Fruit fly (Drosophila melanogaster) whole organism, embryonic: ENCODE results near the gene Nf-YA.
A peak's percentile ranks its signal among the peaks of the same experiment; 100 is the strongest.

Experiments used
- Bgb ChIP-seq: fragments of 200-800 bp; sonication (Bioruptor generic); IDR thresholded peaks from 2 replicates; pipeline ENCODE4 v1.3.6; 2022; ENCODE audit warnings: missing biosample characterization, missing genetic modification characterization; ENCODE audit not compliant: partially characterized antibody
- CG10209 ChIP-seq: fragments of 200-800 bp; sonication (Bioruptor generic); optimal IDR thresholded peaks from 3 replicates; lab custom pipeline; 2017; ENCODE audit warnings: missing biosample characterization, mild to moderate bottlenecking, missing genetic modification characterization, missing genetic modification reagents
- CG10431 ChIP-seq: fragments of 200-800 bp; sonication (Bioruptor generic); optimal IDR thresholded peaks from 3 replicates; lab custom pipeline; 2018; ENCODE audit warnings: missing biosample characterization, mild to moderate bottlenecking, missing genetic modification characterization
- CG10979 ChIP-seq: fragments of 200-800 bp; sonication (Bioruptor generic); optimal IDR thresholded peaks from 2 replicates; lab custom pipeline; 2018; ENCODE audit warnings: missing biosample characterization, mild to moderate bottlenecking, missing genetic modification characterization, moderate library complexity
- CG17912 ChIP-seq: fragments of 200-800 bp; sonication (Bioruptor generic); optimal IDR thresholded peaks from 2 replicates; lab custom pipeline; 2018; ENCODE audit warnings: missing biosample characterization, mild to moderate bottlenecking, missing genetic modification characterization
- CG18476 ChIP-seq: fragments of 200-800 bp; sonication (Bioruptor generic); optimal IDR thresholded peaks from 2 replicates; lab custom pipeline; 2016; ENCODE audit warnings: missing biosample characterization, mild to moderate bottlenecking, missing genetic modification characterization
- CG2120 ChIP-seq: fragments of 200-800 bp; sonication (Bioruptor generic); optimal IDR thresholded peaks from 3 replicates; lab custom pipeline; 2016; ENCODE audit warnings: missing biosample characterization, missing genetic modification characterization
- CG30403 ChIP-seq: fragments of 200-800 bp; sonication (Bioruptor generic); optimal IDR thresholded peaks from 3 replicates; lab custom pipeline; 2016; ENCODE audit warnings: missing biosample characterization, missing genetic modification characterization
- CG32767 ChIP-seq: fragments of 200-800 bp; sonication (Bioruptor generic); IDR thresholded peaks from 2 replicates; pipeline ENCODE4 v1.3.6; 2022; ENCODE audit warnings: missing biosample characterization, missing genetic modification characterization
- CG34224 ChIP-seq: fragments of 200-800 bp; sonication (Bioruptor generic); IDR thresholded peaks from 3 replicates; pipeline ENCODE4 v1.3.6; 2022; ENCODE audit warnings: missing biosample characterization, missing genetic modification characterization; ENCODE audit not compliant: partially characterized antibody
- CG34376 ChIP-seq: fragments of 200-800 bp; sonication (Bioruptor generic); optimal IDR thresholded peaks from 2 replicates; lab custom pipeline; 2018; ENCODE audit warnings: missing biosample characterization, mild to moderate bottlenecking, missing genetic modification characterization
- CG3847 ChIP-seq: fragments of 200-800 bp; sonication (Bioruptor generic); IDR thresholded peaks from 2 replicates; pipeline ENCODE4 v1.3.6; 2022; ENCODE audit warnings: missing biosample characterization, missing genetic modification characterization
- CG6175 ChIP-seq: fragments of 200-800 bp; sonication (Bioruptor generic); IDR thresholded peaks from 3 replicates; pipeline ENCODE4 v1.3.6; 2022; ENCODE audit warnings: missing biosample characterization, missing genetic modification characterization
- CG6813 ChIP-seq: fragments of 200-800 bp; sonication (Bioruptor generic); optimal IDR thresholded peaks from 2 replicates; lab custom pipeline; 2017; ENCODE audit warnings: missing biosample characterization, missing genetic modification characterization, mild to moderate bottlenecking, moderate library complexity, missing genetic modification reagents
- CG7963 ChIP-seq: fragments of 200-800 bp; sonication (Bioruptor generic); IDR thresholded peaks from 3 replicates; pipeline ENCODE4 v1.3.6; 2022; ENCODE audit warnings: missing biosample characterization, missing genetic modification characterization; ENCODE audit not compliant: partially characterized antibody
- CG8089 ChIP-seq: fragments of 200-800 bp; sonication (Bioruptor generic); optimal IDR thresholded peaks from 3 replicates; lab custom pipeline; 2016; ENCODE audit warnings: missing biosample characterization, missing genetic modification characterization
- CG8944 ChIP-seq: fragments of 200-800 bp; sonication (Bioruptor generic); optimal IDR thresholded peaks from 3 replicates; lab custom pipeline; 2016; ENCODE audit warnings: missing biosample characterization, missing genetic modification characterization
- CG9437 ChIP-seq: fragments of 200-800 bp; sonication (Bioruptor generic); optimal IDR thresholded peaks from 2 replicates; lab custom pipeline; 2018; ENCODE audit warnings: missing biosample characterization, mild to moderate bottlenecking, missing genetic modification characterization
- CG9727 ChIP-seq: fragments of 200-800 bp; sonication (Bioruptor generic); optimal IDR thresholded peaks from 3 replicates; lab custom pipeline; 2017; ENCODE audit warnings: missing biosample characterization, mild to moderate bottlenecking, missing genetic modification characterization
- CrebB ChIP-seq: fragments of 200-800 bp; sonication (Bioruptor generic); optimal IDR thresholded peaks from 3 replicates; lab custom pipeline; 2018; ENCODE audit warnings: missing biosample characterization, mild to moderate bottlenecking, missing genetic modification characterization
- Dad ChIP-seq: fragments of 200-800 bp; sonication (Bioruptor generic); optimal IDR thresholded peaks from 3 replicates; lab custom pipeline; 2016; ENCODE audit warnings: missing biosample characterization, missing genetic modification characterization
- Fer1 ChIP-seq: fragments of 200-800 bp; sonication (Bioruptor generic); optimal IDR thresholded peaks from 2 replicates; lab custom pipeline; 2017; ENCODE audit warnings: missing biosample characterization, mild to moderate bottlenecking, missing genetic modification characterization
- Hsf ChIP-seq: fragments of 200-800 bp; sonication (Bioruptor generic); optimal IDR thresholded peaks from 3 replicates; lab custom pipeline; 2016; ENCODE audit warnings: missing biosample characterization, missing genetic modification characterization
- Lhr ChIP-seq: fragments of 200-800 bp; sonication (Bioruptor generic); optimal IDR thresholded peaks from 3 replicates; lab custom pipeline; 2017; ENCODE audit warnings: mild to moderate bottlenecking, missing biosample characterization, missing genetic modification reagents, missing genetic modification characterization
- Meics ChIP-seq: fragments of 200-800 bp; sonication (Bioruptor generic); optimal IDR thresholded peaks from 2 replicates; lab custom pipeline; 2017; ENCODE audit warnings: missing biosample characterization, mild to moderate bottlenecking, missing genetic modification characterization
- NFAT ChIP-seq: fragments of 200-800 bp; sonication (Bioruptor generic); IDR thresholded peaks from 2 replicates; pipeline ENCODE4 v1.3.6; 2022; ENCODE audit warnings: missing biosample characterization, missing genetic modification characterization
- Nf-YB ChIP-seq: fragments of 200-800 bp; sonication (Bioruptor generic); optimal IDR thresholded peaks from 3 replicates; lab custom pipeline; 2019; ENCODE audit warnings: missing biosample characterization, mild to moderate bottlenecking, missing genetic modification characterization, moderate library complexity
- Sin3A ChIP-seq: fragments of >200 bp; optimal IDR thresholded peaks from 2 replicates; lab custom pipeline; 2018
- Usf ChIP-seq: fragments of 200-800 bp; sonication (Bioruptor generic); optimal IDR thresholded peaks from 2 replicates; lab custom pipeline; 2017; ENCODE audit warnings: missing genotype, missing biosample characterization, missing genetic modification characterization
- Xbp1 ChIP-seq: fragments of 200-800 bp; sonication (Bioruptor generic); optimal IDR thresholded peaks from 3 replicates; lab custom pipeline; 2016; ENCODE audit warnings: missing biosample characterization, mild to moderate bottlenecking, missing genetic modification characterization
- ato ChIP-seq: fragments of 200-800 bp; sonication (Bioruptor generic); IDR thresholded peaks from 2 replicates; pipeline ENCODE4 v1.3.6; 2022; ENCODE audit warnings: missing biosample characterization, missing genetic modification characterization; ENCODE audit not compliant: partially characterized antibody
- cad ChIP-seq: fragments of >200 bp; optimal IDR thresholded peaks from 2 replicates; lab custom pipeline; 2017; ENCODE audit warnings: missing biosample characterization, missing genetic modification characterization
- caup ChIP-seq: fragments of 200-800 bp; sonication (Bioruptor generic); optimal IDR thresholded peaks from 3 replicates; lab custom pipeline; 2017; ENCODE audit warnings: missing biosample characterization, mild to moderate bottlenecking, missing genetic modification characterization, moderate library complexity; ENCODE audit not compliant: severe bottlenecking
- cwo ChIP-seq: fragments of 200-800 bp; sonication (Bioruptor generic); optimal IDR thresholded peaks from 3 replicates; lab custom pipeline; 2017; ENCODE audit warnings: missing biosample characterization, missing genetic modification characterization, mild to moderate bottlenecking, moderate library complexity, missing genetic modification reagents
- dan ChIP-seq: fragments of 200-800 bp; sonication (Bioruptor generic); IDR thresholded peaks from 2 replicates; pipeline ENCODE4 v1.3.6; 2022; ENCODE audit warnings: missing biosample characterization, missing genetic modification characterization
- emc ChIP-seq: fragments of 200-800 bp; sonication (Bioruptor generic); optimal IDR thresholded peaks from 2 replicates; lab custom pipeline; 2016; ENCODE audit warnings: missing biosample characterization, missing genetic modification characterization
- esg ChIP-seq: fragments of 200-800 bp; sonication (Bioruptor generic); conservative IDR thresholded peaks from 2 replicates; pipeline ENCODE4 v1.3.6; 2022; ENCODE audit warnings: missing biosample characterization, missing genetic modification characterization
- gcm ChIP-seq: fragments of 200-800 bp; sonication (Bioruptor generic); optimal IDR thresholded peaks from 2 replicates; lab custom pipeline; 2019; ENCODE audit warnings: missing biosample characterization, mild to moderate bottlenecking, missing genetic modification characterization, moderate library complexity
- ham ChIP-seq: fragments of 200-800 bp; sonication (Bioruptor generic); IDR thresholded peaks from 2 replicates; pipeline ENCODE4 v1.3.6; 2022; ENCODE audit warnings: missing biosample characterization, missing genetic modification characterization
- jing ChIP-seq: fragments of 200-800 bp; sonication (Bioruptor generic); optimal IDR thresholded peaks from 2 replicates; lab custom pipeline; 2018; ENCODE audit warnings: missing biosample characterization, mild to moderate bottlenecking, missing genetic modification characterization
- knrl ChIP-seq: fragments of 200-800 bp; sonication (Bioruptor generic); IDR thresholded peaks from 3 replicates; pipeline ENCODE4 v1.3.6; 2022; ENCODE audit warnings: missing biosample characterization, missing genetic modification characterization; ENCODE audit not compliant: partially characterized antibody
- otp ChIP-seq: fragments of 200-800 bp; sonication (Bioruptor generic); IDR thresholded peaks from 3 replicates; pipeline ENCODE4, ENCODE4 v1.3.6; 2022; ENCODE audit warnings: missing biosample characterization, missing genetic modification characterization
- pita ChIP-seq: fragments of 200-800 bp; sonication (Bioruptor generic); optimal IDR thresholded peaks from 2 replicates; lab custom pipeline; 2017; ENCODE audit warnings: missing biosample characterization, mild to moderate bottlenecking, missing genetic modification characterization
- pzg ChIP-seq: fragments of 200-800 bp; sonication (Bioruptor generic); optimal IDR thresholded peaks from 3 replicates; lab custom pipeline; 2018; ENCODE audit warnings: missing biosample characterization, mild to moderate bottlenecking, missing genetic modification characterization, moderate library complexity
- ro ChIP-seq: fragments of 200-800 bp; sonication (Bioruptor generic); IDR thresholded peaks from 2 replicates; pipeline ENCODE4 v1.3.6; 2022; ENCODE audit warnings: missing biosample characterization, missing genetic modification characterization
- row ChIP-seq: fragments of 200-800 bp; sonication (Bioruptor generic); IDR thresholded peaks from 3 replicates; pipeline ENCODE4 v1.3.6; 2022; ENCODE audit warnings: missing biosample characterization, missing genetic modification characterization
- sima ChIP-seq: fragments of 200-800 bp; sonication (Bioruptor generic); optimal IDR thresholded peaks from 2 replicates; lab custom pipeline; 2016; ENCODE audit warnings: missing biosample characterization, missing genetic modification characterization
- so ChIP-seq: fragments of 200-800 bp; sonication (Bioruptor generic); IDR thresholded peaks from 3 replicates; pipeline ENCODE4 v1.3.6; 2022; ENCODE audit warnings: missing biosample characterization, missing genetic modification characterization
- wor ChIP-seq: fragments of 200-800 bp; sonication (Bioruptor generic); IDR thresholded peaks from 2 replicates; pipeline ENCODE4 v1.3.6; 2022; ENCODE audit warnings: missing biosample characterization, missing genetic modification characterization
- zf30C ChIP-seq: fragments of 200-800 bp; sonication (Bioruptor generic); optimal IDR thresholded peaks from 3 replicates; lab custom pipeline; 2018; ENCODE audit warnings: missing biosample characterization, mild to moderate bottlenecking, missing genetic modification characterization

Gene Nf-YA

DNA sequence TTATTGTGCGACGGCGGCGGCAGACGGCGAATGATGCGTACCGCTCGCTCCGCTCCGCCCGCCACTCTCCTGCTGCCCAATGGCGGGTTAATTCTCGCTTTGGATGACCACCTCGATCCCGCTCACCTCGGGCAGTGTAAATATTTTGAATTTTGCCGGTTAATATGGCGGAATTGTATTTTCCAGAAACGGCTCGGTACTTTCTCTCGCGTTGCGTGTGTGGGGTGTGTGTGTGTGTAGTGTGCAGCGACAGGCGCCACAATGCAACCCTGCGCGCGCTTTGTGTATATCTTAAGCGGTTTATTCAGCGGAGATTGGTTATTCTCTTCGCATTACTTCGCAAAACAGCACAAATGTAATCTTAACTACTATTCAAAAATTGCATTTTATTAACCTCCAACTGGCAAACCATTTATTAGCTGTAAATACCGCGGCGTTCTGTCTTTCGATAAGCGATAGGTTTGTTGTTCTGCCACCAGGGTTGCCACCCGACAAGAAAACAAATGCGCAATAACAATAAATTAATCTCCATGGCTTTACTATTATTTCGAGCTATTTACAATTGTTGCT lies 13.8 kb upstream of the Nf-YA start, which contains the start of the genes phol and CG3552 (continued):
- TF ChIP-seq CG30403 (peak; percentile 8), Bgb (GFP tag; lab: Robert Waterston, UW) (peak; percentile 30; the same call in 1 of the 2 replicates), gcm (GFP tag; lab: Kevin White, UChicago) (no peak), Usf (GFP tag; lab: Kevin White, UChicago) (no peak), cad (GFP tag; lab: Kevin White, UChicago) (no peak), ro (GFP tag; lab: Robert Waterston, UW) (no peak), sima (GFP tag; lab: Kevin White, UChicago) (no peak), Dad (no peak), Fer1 (GFP tag; lab: Kevin White, UChicago) (no peak), CG7963 (GFP tag; lab: Robert Waterston, UW) (no peak), wor (no peak), emc (GFP tag; lab: Kevin White, UChicago) (no peak), Xbp1 (GFP tag; lab: Kevin White, UChicago) (no peak), knrl (GFP tag; lab: Robert Waterston, UW) (0 out of 3 replicates have a peak, but pooled peaks have one; percentile 37), CG8944 (no peak), jing (GFP tag; lab: Kevin White, UChicago) (no peak), otp (GFP tag; lab: Robert Waterston, UW) (no peak), Hsf (GFP tag; lab: Kevin White, UChicago) (no peak), CG6175 (GFP tag; lab: Robert Waterston, UW) (no peak), CG2120 (GFP tag; lab: Kevin White, UChicago) (peak; percentile 40), ham (GFP tag; lab: Robert Waterston, UW) (no peak), CrebB (tag; lab: Kevin White, UChicago) (no peak), CG10431 (GFP tag; lab: Kevin White, UChicago) (no peak), CG34224 (0 out of 3 replicates have a peak, but pooled peaks have one; percentile 41), dan (no peak), Sin3A (peak; percentile 84), esg (GFP tag; lab: Robert Waterston, UW) (no peak), caup (GFP tag; lab: Kevin White, UChicago) (no peak), so (GFP tag; lab: Robert Waterston, UW) (no peak), pzg (GFP tag; lab: Kevin White, UChicago) (peak; percentile 57), CG9437 (peak; percentile 29), CG17912 (GFP tag; lab: Kevin White, UChicago) (no peak), CG10209 (GFP tag; lab: Kevin White, UChicago) (no peak), CG6813 (GFP tag; lab: Kevin White, UChicago) (no peak), CG8089 (GFP tag; lab: Kevin White, UChicago) (no peak), NFAT (GFP tag; lab: Robert Waterston, UW) (no peak), pita (GFP tag; lab: Kevin White, UChicago) (no peak), Lhr (GFP tag; lab: Kevin White, UChicago) (no peak), row (GFP tag; lab: Robert Waterston, UW) (peak; percentile 35; the same call in 1 of the 3 replicates), CG32767 (GFP tag; lab: Robert Waterston, UW) (peak; percentile 78), CG9727 (GFP tag; lab: Kevin White, UChicago) (peak; percentile 33), Meics (no peak), CG34376 (GFP tag; lab: Kevin White, UChicago) (peak; percentile 5), cwo (no peak), CG18476 (no peak), Nf-YB (GFP tag; lab: Kevin White, UChicago) (no peak), ato (GFP tag; lab: Robert Waterston, UW) (peak; percentile 16; the same call in 1 of the 2 replicates), CG3847 (GFP tag; lab: Robert Waterston, UW) (no peak), zf30C (GFP tag; lab: Kevin White, UChicago) (no peak), CG10979 (tag; lab: Kevin White, UChicago) (peak; percentile 7)
